Worm (Caenorhabditis elegans): ENCODE data around the gene C36E8.6.

The C36E8.6 gene

ce11 chrIII:3955674-3956073, 32.2 kb upstream of the C36E8.6 start:
- TF ChIP-seq pag-3 (tag; optimal IDR thresholded peaks at IDR 0.05; ENCODE audit: borderline replicate concordance), result no peak
- TF ChIP-seq che-1 (tag; optimal IDR thresholded peaks at IDR 0.05), result no peak
- no peak for TF ChIP-seq pha-2 (tag; optimal IDR thresholded peaks at IDR 0.05)
- TF ChIP-seq hlh-6 (tag; optimal IDR thresholded peaks at IDR 0.05), result no peak
- no peak for TF ChIP-seq ceh-6 (GFP tag; optimal IDR thresholded peaks at IDR 0.05)
- no peak for TF ChIP-seq pros-1 (tag; optimal IDR thresholded peaks at IDR 0.05)

ce11 chrIII:3956293-3956692, 31.6 kb upstream of the C36E8.6 start, which contains the start of gene F37A8.5:
TSS of gene F37A8.5 (plus strand) at chrIII:3956624.
- TF ChIP-seq sox-4 (tag; optimal IDR thresholded peaks at IDR 0.05) (no peak), lin-11 (tag; optimal IDR thresholded peaks at IDR 0.05) (no peak), C08G9.2 (tag; optimal IDR thresholded peaks at IDR 0.05) (no peak), unc-42 (tag; optimal IDR thresholded peaks at IDR 0.05) (peak; percentile 65)

DNA sequence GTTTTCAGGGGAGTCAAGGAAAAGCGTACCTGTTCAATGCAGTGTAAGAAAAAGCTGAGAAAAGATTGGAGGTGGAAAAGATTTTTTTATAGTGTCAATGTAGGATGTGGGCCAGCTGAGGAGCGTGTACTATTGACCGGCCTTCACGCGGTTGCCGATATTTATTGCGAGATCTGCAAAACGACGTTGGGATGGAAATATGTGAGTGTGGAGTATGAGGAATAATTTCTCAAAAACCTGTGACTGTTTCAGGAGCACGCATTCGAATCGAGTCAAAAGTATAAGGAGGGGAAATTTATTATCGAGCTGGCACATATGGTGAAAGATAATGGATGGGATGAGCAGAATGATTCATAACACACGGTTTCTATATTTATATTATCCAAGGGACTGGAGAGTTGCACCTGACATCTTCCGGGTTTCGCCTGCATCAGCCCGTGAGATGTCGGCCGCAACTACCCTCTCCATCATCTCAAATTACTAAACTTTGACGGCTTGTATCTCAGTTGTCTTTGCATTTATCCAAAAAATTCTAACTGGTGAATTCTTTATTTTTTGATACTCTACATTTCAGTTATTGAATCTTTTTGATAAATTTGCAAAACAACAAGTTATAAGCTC, 30.6 kb upstream of the C36E8.6 start:
- TF ChIP-seq fkh-6 (tag; optimal IDR thresholded peaks at IDR 0.05) (no peak), unc-3 (GFP tag; conservative IDR thresholded peaks at IDR 0.05) (no peak), unc-3 (tag; optimal IDR thresholded peaks at IDR 0.05) (no peak), ets-4 (tag; optimal IDR thresholded peaks at IDR 0.05) (no peak), che-1 (tag; optimal IDR thresholded peaks at IDR 0.05) (no peak), dve-1 (tag; optimal IDR thresholded peaks at IDR 0.05) (no peak), fax-1 (tag; optimal IDR thresholded peaks at IDR 0.05) (no peak), ceh-24 (tag; optimal IDR thresholded peaks at IDR 0.05) (no peak), ceh-19 (GFP tag; optimal IDR thresholded peaks at IDR 0.05) (no peak)

DNA sequence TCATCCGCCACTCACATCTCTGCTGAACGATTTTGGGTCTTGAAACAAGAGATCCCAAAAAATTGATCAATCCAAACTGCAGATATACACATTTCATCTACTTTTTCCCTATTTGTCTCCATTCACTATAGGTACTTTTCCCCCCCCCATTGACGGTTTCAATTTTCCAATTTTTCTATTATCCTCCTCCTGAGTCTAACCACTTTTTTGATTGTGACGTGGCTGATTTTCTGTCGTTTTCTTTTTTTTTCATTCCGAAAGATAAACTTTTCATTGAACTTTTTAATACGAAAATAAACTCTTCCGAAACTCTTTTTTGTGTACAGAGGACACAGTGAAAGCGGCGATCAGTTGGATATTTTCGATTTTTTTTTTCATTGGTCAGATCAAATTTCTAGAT, 30.0 kb upstream of the C36E8.6 start:
- TF ChIP-seq nhr-11 (tag; optimal IDR thresholded peaks at IDR 0.05), result no peak
- TF ChIP-seq pat-9 (tag; optimal IDR thresholded peaks at IDR 0.05), result no peak
- no peak for TF ChIP-seq lim-6 (tag; optimal IDR thresholded peaks at IDR 0.05)
- TF ChIP-seq Y22D7AL.16 (tag; optimal IDR thresholded peaks at IDR 0.05), result no peak
- no peak for TF ChIP-seq F13H6.1 (tag; optimal IDR thresholded peaks at IDR 0.05)
- no peak for TF ChIP-seq eyg-1 (tag; optimal IDR thresholded peaks at IDR 0.05)
- TF ChIP-seq odd-2 (tag; optimal IDR thresholded peaks at IDR 0.05), result no peak
- no peak for TF ChIP-seq ceh-19 (GFP tag; optimal IDR thresholded peaks at IDR 0.05)
- TF ChIP-seq ama-1 (optimal IDR thresholded peaks at IDR 0.05), result no peak
- no peak for TF ChIP-seq sox-4 (tag; optimal IDR thresholded peaks at IDR 0.05)
- no peak for TF ChIP-seq pha-4 (tag; optimal IDR thresholded peaks at IDR 0.05)
- TF ChIP-seq ceh-2 (tag; optimal IDR thresholded peaks at IDR 0.05), result no peak
- TF ChIP-seq hlh-30 (tag; optimal IDR thresholded peaks at IDR 0.05; ENCODE audit: insufficient read depth), result no peak
- TF ChIP-seq pha-2 (tag; optimal IDR thresholded peaks at IDR 0.05), result no peak
- no peak for TF ChIP-seq tbx-7 (tag; optimal IDR thresholded peaks at IDR 0.05)
- TF ChIP-seq dmd-4 (tag; optimal IDR thresholded peaks at IDR 0.05; ENCODE audit: borderline replicate concordance), result no peak
- TF ChIP-seq tbx-2 (tag; optimal IDR thresholded peaks at IDR 0.05), result no peak
- TF ChIP-seq pros-1 (tag; optimal IDR thresholded peaks at IDR 0.05), result no peak

- no peak for TF ChIP-seq ztf-16 (tag; optimal IDR thresholded peaks at IDR 0.05)
- TF ChIP-seq ceh-22 (tag; optimal IDR thresholded peaks at IDR 0.05), result no peak
- TF ChIP-seq ttx-3 (tag; optimal IDR thresholded peaks at IDR 0.05), result no peak
- TF ChIP-seq hlh-30 (tag; optimal IDR thresholded peaks at IDR 0.05; ENCODE audit: insufficient read depth), result no peak
- no peak for TF ChIP-seq ceh-48 (tag; optimal IDR thresholded peaks at IDR 0.05)
- no peak for TF ChIP-seq ceh-14 (tag; optimal IDR thresholded peaks at IDR 0.05)
- no peak for TF ChIP-seq gmeb-2 (tag; optimal IDR thresholded peaks at IDR 0.05)
- no peak for TF ChIP-seq Y22D7AL.16 (tag; optimal IDR thresholded peaks at IDR 0.05)
- TF ChIP-seq syd-9 (tag; optimal IDR thresholded peaks at IDR 0.05), result no peak
- TF ChIP-seq C38D4.7 (GFP tag; optimal IDR thresholded peaks at IDR 0.05), result no peak
- no peak for TF ChIP-seq fax-1 (tag; optimal IDR thresholded peaks at IDR 0.05)
- TF ChIP-seq hlh-15 (tag; optimal IDR thresholded peaks at IDR 0.05), result no peak
- TF ChIP-seq zip-5 (tag; optimal IDR thresholded peaks at IDR 0.05), result no peak
- no peak for TF ChIP-seq che-1 (tag; optimal IDR thresholded peaks at IDR 0.05)
Measured at ce11 chrIII:3959206-3959605, 28.7 kb upstream of the C36E8.6 start.
